Worm (Caenorhabditis elegans) whole organism, L2 larva: ENCODE results near the gene E02H9.6.

Experiments used
- C34F6.9 ChIP-seq: fragments of 150-350 bp; optimal IDR thresholded peaks from 2 replicates; lab custom pipeline; 2014; ENCODE audit warnings: missing biosample characterization, missing genetic modification characterization
- F13H6.1 ChIP-seq: sonication (generic microtip); optimal IDR thresholded peaks from 2 replicates; lab custom pipeline; 2016; ENCODE audit warnings: missing genetic modification characterization, missing compliant biosample characterization
- R02D3.7 ChIP-seq: fragments of 150-350 bp; optimal IDR thresholded peaks from 2 replicates; lab custom pipeline; 2014; ENCODE audit warnings: missing biosample characterization, missing genetic modification characterization
- Y55F3AM.14 ChIP-seq: fragments of 200-800 bp; sonication (Bioruptor generic); optimal IDR thresholded peaks from 2 replicates; lab custom pipeline; 2018; ENCODE audit warnings: mild to moderate bottlenecking, missing genetic modification characterization, missing compliant biosample characterization
- alr-1 ChIP-seq: fragments of 150-350 bp; optimal IDR thresholded peaks from 2 replicates; lab custom pipeline; 2014; ENCODE audit warnings: missing biosample characterization, missing genetic modification characterization
- ama-1 ChIP-seq: fragments of 150-350 bp; optimal IDR thresholded peaks from 2 replicates; lab custom pipeline; 2018; ENCODE audit warnings: inconsistent platforms
- ceh-82 ChIP-seq: fragments of 150-350 bp; optimal IDR thresholded peaks from 2 replicates; lab custom pipeline; 2014; ENCODE audit warnings: missing biosample characterization, missing genetic modification characterization
- crh-2 ChIP-seq: sonication (generic microtip); optimal IDR thresholded peaks from 2 replicates; lab custom pipeline; 2017; ENCODE audit warnings: missing biosample characterization, missing genetic modification characterization
- egl-27 ChIP-seq: sonication (generic microtip); optimal IDR thresholded peaks from 3 replicates; lab custom pipeline; 2017; ENCODE audit warnings: missing biosample characterization, missing genetic modification reagents, missing genetic modification characterization
- elt-1 ChIP-seq: fragments of 150-350 bp; optimal IDR thresholded peaks from 2 replicates; lab custom pipeline; 2014; ENCODE audit warnings: missing biosample characterization, missing genetic modification characterization
- fos-1 ChIP-seq: fragments of 150-350 bp; optimal IDR thresholded peaks from 2 replicates; lab custom pipeline; 2014; ENCODE audit warnings: missing biosample characterization, missing genetic modification characterization
- gmeb-1 ChIP-seq: fragments of 150-350 bp; optimal IDR thresholded peaks from 2 replicates; lab custom pipeline; 2014; ENCODE audit warnings: missing biosample characterization, missing genetic modification characterization
- lin-11 ChIP-seq: fragments of 150-350 bp; sonication (generic microtip); optimal IDR thresholded peaks from 2 replicates; lab custom pipeline; 2014; ENCODE audit warnings: missing biosample characterization, missing genetic modification characterization, inconsistent platforms, mixed read lengths
- lin-13 ChIP-seq: fragments of 150-350 bp; optimal IDR thresholded peaks from 2 replicates; lab custom pipeline; 2014; ENCODE audit warnings: missing biosample characterization, missing genetic modification reagents, missing genetic modification characterization
- lin-39 ChIP-seq: fragments of 150-350 bp; optimal IDR thresholded peaks from 2 replicates; lab custom pipeline; 2014; ENCODE audit warnings: missing biosample characterization, missing genetic modification reagents, missing genetic modification characterization
- lsy-2 ChIP-seq, 2 experiments: fragments of 150-350 bp in 1 of 2; sonication (generic microtip) in 1 of 2; optimal IDR thresholded peaks; 2 replicates each; lab custom pipeline; 2014 to 2017; ENCODE audit warnings: missing biosample characterization in 2 of 2, missing genetic modification characterization in 2 of 2
- mab-5 ChIP-seq: fragments of 150-350 bp; optimal IDR thresholded peaks from 2 replicates; lab custom pipeline; 2014; ENCODE audit warnings: missing biosample characterization, missing genetic modification characterization
- mbf-1 ChIP-seq: sonication (generic microtip); optimal IDR thresholded peaks from 2 replicates; lab custom pipeline; 2017; ENCODE audit warnings: missing biosample characterization, missing genetic modification characterization
- mdl-1 ChIP-seq, 2 experiments: fragments of 150-350 bp in 1 of 2; sonication (generic microtip) in 1 of 2; optimal IDR thresholded peaks; 2 replicates each; lab custom pipeline; 2017; ENCODE audit warnings: missing biosample characterization in 2 of 2, missing genetic modification characterization in 2 of 2
- nhr-12 ChIP-seq: fragments of 150-350 bp; optimal IDR thresholded peaks from 2 replicates; lab custom pipeline; 2014; ENCODE audit warnings: missing biosample characterization, missing genetic modification characterization
- nhr-129 ChIP-seq: fragments of 150-350 bp; optimal IDR thresholded peaks from 2 replicates; lab custom pipeline; 2014; ENCODE audit warnings: missing biosample characterization, missing genetic modification characterization
- nhr-21 ChIP-seq: fragments of 150-350 bp; optimal IDR thresholded peaks from 2 replicates; lab custom pipeline; 2014; ENCODE audit warnings: missing biosample characterization, missing genetic modification characterization
- nhr-25 ChIP-seq: fragments of 150-350 bp; sonication (generic microtip); optimal IDR thresholded peaks from 3 replicates; lab custom pipeline; 2014; ENCODE audit warnings: missing biosample characterization, missing genetic modification characterization
- nhr-6 ChIP-seq: fragments of 150-350 bp; optimal IDR thresholded peaks from 2 replicates; lab custom pipeline; 2014; ENCODE audit warnings: missing biosample characterization, missing genetic modification characterization
- peb-1 ChIP-seq: fragments of 150-350 bp; optimal IDR thresholded peaks from 2 replicates; lab custom pipeline; 2014; ENCODE audit warnings: missing biosample characterization, missing genetic modification characterization
- sem-4 ChIP-seq: fragments of 150-350 bp; optimal IDR thresholded peaks from 2 replicates; lab custom pipeline; 2014; ENCODE audit warnings: missing biosample characterization, missing genetic modification reagents, missing genetic modification characterization
- skn-1 ChIP-seq: sonication (generic microtip); optimal IDR thresholded peaks from 2 replicates; lab custom pipeline; 2017; ENCODE audit warnings: missing biosample characterization, missing genetic modification characterization
- sma-3 ChIP-seq: sonication (generic microtip); optimal IDR thresholded peaks from 2 replicates; lab custom pipeline; 2016; ENCODE audit warnings: missing genetic modification reagents, missing genetic modification characterization, missing compliant biosample characterization
- sma-9 ChIP-seq, 2 experiments: fragments of 150-350 bp in 1 of 2; sonication (generic microtip) in 1 of 2; optimal IDR thresholded peaks; 2 replicates each; lab custom pipeline; 2014 to 2016; ENCODE audit warnings: missing genetic modification characterization in 2 of 2, mild to moderate bottlenecking in 1 of 2, missing biosample characterization in 1 of 2, missing compliant biosample characterization in 1 of 2, missing genetic modification reagents in 1 of 2, moderate library complexity in 1 of 2
- snpc-4 ChIP-seq: fragments of 150-350 bp; optimal IDR thresholded peaks from 2 replicates; lab custom pipeline; 2014; ENCODE audit warnings: missing biosample characterization, missing genetic modification characterization
- unc-55 ChIP-seq: fragments of 150-350 bp; sonication (generic microtip); optimal IDR thresholded peaks from 3 replicates; lab custom pipeline; 2014; ENCODE audit warnings: missing biosample characterization, missing genetic modification reagents, missing genetic modification characterization
- unc-62 ChIP-seq: fragments of 150-350 bp; optimal IDR thresholded peaks from 2 replicates; lab custom pipeline; 2014; ENCODE audit warnings: missing biosample characterization, missing genetic modification reagents, missing genetic modification characterization
- ztf-11 ChIP-seq: sonication (generic microtip); optimal IDR thresholded peaks from 2 replicates; lab custom pipeline; 2017; ENCODE audit warnings: missing biosample characterization, missing genetic modification characterization

Gene E02H9.6

DNA sequence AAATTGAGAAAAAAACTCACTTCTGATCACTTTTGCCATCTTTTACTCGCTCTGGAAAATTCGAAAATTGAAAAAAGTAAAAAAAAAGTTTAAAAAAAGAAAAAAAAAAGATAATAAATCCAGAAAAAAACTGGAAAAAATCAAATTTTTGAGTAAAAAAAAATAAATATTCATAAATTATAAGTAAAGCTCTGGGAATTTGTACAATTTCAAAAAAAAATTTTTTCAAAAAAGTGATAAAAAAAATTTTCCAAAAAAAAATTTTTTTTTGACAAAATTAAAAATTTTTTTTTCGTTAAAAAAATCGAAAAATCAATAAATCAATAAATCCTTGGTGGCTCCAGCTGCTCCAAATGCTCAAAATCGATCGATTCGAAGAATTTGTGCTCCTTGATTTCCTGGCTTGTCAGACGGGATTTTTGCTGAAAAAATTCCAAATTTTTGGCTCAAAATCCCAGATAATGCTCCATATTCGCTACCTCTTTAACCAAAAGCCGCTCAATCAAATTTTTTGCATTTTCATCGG lies 24.9 kb upstream of the E02H9.6 start, which contains the start of gene mrpl-30:
TSS of gene mrpl-30 (minus strand) at position 51 of the 526 bp plus-strand sequence.
- no peak for TF ChIP-seq unc-62
- no peak for TF ChIP-seq nhr-129 (tag; lab: Kevin White, UChicago)
- TF ChIP-seq nhr-12 (tag; lab: Kevin White, UChicago), result no peak
- no peak for TF ChIP-seq ztf-11
- TF ChIP-seq Y55F3AM.14 (GFP tag; lab: Kevin White, UChicago), result no peak
- TF ChIP-seq nhr-21 (tag; lab: Kevin White, UChicago), result no peak
- TF ChIP-seq mbf-1, result no peak
- TF ChIP-seq sma-9 (GFP tag; optimal IDR thresholded peaks at IDR 0.05; lab: Kevin White, UChicago), result no peak
- TF ChIP-seq sma-9 (tag; optimal IDR thresholded peaks at IDR 0.05; lab: Kevin White, UChicago), result no peak

DNA sequence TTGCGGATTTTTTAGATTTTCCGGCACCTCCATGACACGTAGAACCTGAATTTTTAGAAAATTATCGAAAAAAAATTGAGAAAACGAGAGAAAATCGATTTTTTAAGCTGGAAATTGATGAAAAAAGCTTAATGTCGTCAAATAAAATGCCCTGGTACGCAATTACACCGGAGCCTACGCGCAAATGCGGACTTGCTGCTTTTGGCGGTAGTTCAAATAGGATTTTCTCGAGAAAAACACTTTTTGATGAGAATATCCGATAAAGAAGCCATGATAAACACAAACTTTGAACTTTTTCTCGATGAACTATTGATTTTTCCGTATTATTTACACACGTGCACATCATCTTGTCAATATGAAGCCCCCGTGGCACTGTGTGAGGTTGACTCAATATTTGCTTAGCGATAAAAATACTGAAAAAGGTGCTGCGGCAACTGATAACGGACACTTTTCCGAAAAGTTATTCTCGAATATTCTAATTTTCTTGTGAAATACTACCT lies 17.7 kb upstream of the E02H9.6 start, which contains the start of the genes W04B5.5 and W04B5.3:
TSS of gene W04B5.5 (minus strand) at position 51 of the 500 bp plus-strand sequence.
TSS of gene W04B5.3 (plus strand) at position 356 of the 500 bp plus-strand sequence.
- TF ChIP-seq egl-27, result peak; percentile 2
- no peak for TF ChIP-seq unc-62
- peak; percentile 42 for TF ChIP-seq lin-11 (tag; lab: Kevin White, UChicago)
- TF ChIP-seq unc-55 (GFP tag; lab: Kevin White, UChicago), result peak; percentile 78
- peak; percentile 92 for TF ChIP-seq fos-1 (tag; lab: Kevin White, UChicago)
- peak; percentile 54 for TF ChIP-seq sma-3
- TF ChIP-seq F13H6.1 (tag; lab: Kevin White, UChicago), result peak; percentile 27
- TF ChIP-seq lin-13 (GFP tag; lab: Kevin White, UChicago), result peak; percentile 66
- TF ChIP-seq lsy-2 (tag; optimal IDR thresholded peaks at IDR 0.05; lab: Kevin White, UChicago), result peak; percentile 75 to 86
- peak; percentile 68 for TF ChIP-seq nhr-129 (tag; lab: Kevin White, UChicago)
- peak; percentile 21 for TF ChIP-seq nhr-25 (tag; lab: Kevin White, UChicago)
- TF ChIP-seq R02D3.7 (tag; lab: Kevin White, UChicago), result peak; percentile 46
- TF ChIP-seq mab-5 (tag; lab: Kevin White, UChicago), result no peak
- TF ChIP-seq lin-39 (tag; lab: Kevin White, UChicago), result no peak
- peak; percentile 51 for TF ChIP-seq crh-2 (tag; lab: Kevin White, UChicago)
- TF ChIP-seq ama-1 (lab: Kevin White, UChicago), result no peak
- TF ChIP-seq alr-1, result no peak
- peak; percentile 24 for TF ChIP-seq C34F6.9 (tag; lab: Kevin White, UChicago)
- TF ChIP-seq gmeb-1 (tag; lab: Kevin White, UChicago), result peak; percentile 96
- no peak for TF ChIP-seq peb-1 (tag; lab: Kevin White, UChicago)
- peak in 1 of 2 experiments; percentile 34 for TF ChIP-seq mdl-1 (tag; optimal IDR thresholded peaks at IDR 0.05; lab: Kevin White, UChicago)
- TF ChIP-seq nhr-6 (tag; lab: Kevin White, UChicago), result peak; percentile 1
- TF ChIP-seq, all 48 proteins: peak for 16

DNA sequence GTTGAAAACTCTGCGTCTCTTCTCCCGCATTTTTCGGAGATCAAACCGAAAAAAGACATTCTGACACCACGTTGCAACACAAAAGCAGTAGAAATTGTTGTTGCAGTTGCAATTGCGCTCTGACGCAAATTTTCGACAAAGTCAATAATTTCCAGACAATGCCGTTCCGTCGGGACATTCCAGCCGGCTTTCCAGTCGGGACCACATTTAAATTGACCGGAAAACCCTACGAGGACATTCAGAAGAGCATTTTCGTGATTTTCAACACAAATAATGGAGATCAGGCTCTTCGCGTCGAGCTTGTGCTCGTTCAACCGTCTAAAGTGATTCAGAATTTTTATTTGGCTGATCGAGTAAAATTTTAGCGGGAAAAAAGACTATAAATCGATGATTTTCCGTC lies 16.9 kb upstream of the E02H9.6 start:
- TF ChIP-seq mdl-1 (tag; optimal IDR thresholded peaks at IDR 0.05; lab: Kevin White, UChicago), result no peak
- TF ChIP-seq sma-3, result no peak

DNA sequence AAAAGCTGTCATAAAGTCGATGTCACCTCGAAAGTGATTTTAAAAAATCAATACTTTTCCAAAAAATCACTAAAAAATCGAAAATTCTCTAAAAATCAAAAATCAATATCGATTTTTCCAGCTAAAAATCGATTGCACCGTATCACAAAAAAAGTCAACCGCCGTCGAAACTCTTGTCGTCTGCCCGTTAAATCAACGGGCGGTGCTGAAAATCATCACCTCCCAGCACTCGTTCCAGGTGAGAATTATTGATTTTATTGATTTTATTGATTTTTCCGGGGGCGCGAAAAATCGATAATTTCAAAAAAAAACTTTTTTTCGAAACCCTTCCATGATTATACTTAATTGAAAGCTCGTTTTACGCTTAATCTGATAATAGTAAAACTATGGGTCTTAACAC lies 16.4 kb upstream of the E02H9.6 start:
- TF ChIP-seq lsy-2 (tag; optimal IDR thresholded peaks at IDR 0.05; lab: Kevin White, UChicago) (no peak), elt-1 (tag; lab: Kevin White, UChicago) (no peak), snpc-4 (tag; lab: Kevin White, UChicago) (no peak), skn-1 (tag; lab: Kevin White, UChicago) (no peak), sem-4 (tag; lab: Kevin White, UChicago) (no peak), ama-1 (lab: Kevin White, UChicago) (no peak), fos-1 (tag; lab: Kevin White, UChicago) (no peak), gmeb-1 (tag; lab: Kevin White, UChicago) (no peak), F13H6.1 (tag; lab: Kevin White, UChicago) (no peak)

DNA sequence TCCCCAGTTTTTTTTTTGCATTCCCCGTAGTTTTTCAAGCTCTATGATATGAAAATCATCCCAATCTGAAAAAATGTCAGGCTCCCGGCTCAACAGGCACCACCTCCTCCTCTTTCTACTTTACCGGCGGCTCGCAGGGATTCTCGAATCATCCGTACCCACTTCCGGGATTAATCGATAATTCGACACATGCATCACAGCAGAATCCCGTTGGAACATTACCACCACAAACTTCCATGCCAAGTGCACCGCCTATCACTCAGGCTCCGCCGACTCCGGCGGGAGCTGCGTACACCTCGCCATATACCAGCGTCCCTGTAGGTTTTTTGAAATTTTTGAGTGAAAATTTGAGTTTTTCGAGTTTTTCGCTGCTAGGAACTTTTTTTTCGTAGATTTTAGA lies 14.7 kb upstream of the E02H9.6 start:
- TF ChIP-seq lsy-2 (tag; optimal IDR thresholded peaks at IDR 0.05; lab: Kevin White, UChicago), result no peak
- TF ChIP-seq elt-1 (tag; lab: Kevin White, UChicago), result no peak
- TF ChIP-seq ceh-82 (tag; lab: Kevin White, UChicago), result no peak
- TF ChIP-seq gmeb-1 (tag; lab: Kevin White, UChicago), result no peak
